Worm (Caenorhabditis elegans): ENCODE data around the gene col-162.

col-162 gene

ce11 chrV:13408440-13408839 lies 33.3 kb upstream of the col-162 start:
- TF ChIP-seq nhr-76 (tag; optimal IDR thresholded peaks at IDR 0.05), result no peak
- TF ChIP-seq M03D4.4 (tag; optimal IDR thresholded peaks at IDR 0.05), result no peak
- TF ChIP-seq drap-1 (GFP tag; optimal IDR thresholded peaks at IDR 0.05), result no peak
- no peak for TF ChIP-seq lin-13 (tag; optimal IDR thresholded peaks at IDR 0.05)
- TF ChIP-seq mep-1 (tag; optimal IDR thresholded peaks at IDR 0.05), result no peak
- no peak for TF ChIP-seq flh-1 (GFP tag; optimal IDR thresholded peaks at IDR 0.05)
- TF ChIP-seq lsy-2 (tag; optimal IDR thresholded peaks at IDR 0.05), result no peak
- TF ChIP-seq elt-1 (tag; optimal IDR thresholded peaks at IDR 0.05; ENCODE audit: borderline replicate concordance, insufficient read depth), result no peak
- TF ChIP-seq elt-3 (tag; optimal IDR thresholded peaks at IDR 0.05), result no peak
- no peak for TF ChIP-seq hlh-1 (tag; optimal IDR thresholded peaks at IDR 0.05)
- TF ChIP-seq ztf-11 (tag; optimal IDR thresholded peaks at IDR 0.05), result no peak
- no peak for TF ChIP-seq sptf-1 (tag; optimal IDR thresholded peaks at IDR 0.05)
- TF ChIP-seq mab-5 (tag; optimal IDR thresholded peaks at IDR 0.05), result no peak
- no peak for TF ChIP-seq mls-2 (tag; optimal IDR thresholded peaks at IDR 0.05)
- no peak for TF ChIP-seq ceh-43 (GFP tag; optimal IDR thresholded peaks at IDR 0.05)
- no peak for TF ChIP-seq ceh-83 (GFP tag; optimal IDR thresholded peaks at IDR 0.05)
- no peak for TF ChIP-seq nhr-12 (tag; optimal IDR thresholded peaks at IDR 0.05)
- no peak for TF ChIP-seq pha-4 (tag; optimal IDR thresholded peaks at IDR 0.05)
- no peak for TF ChIP-seq cnd-1 (tag; optimal IDR thresholded peaks at IDR 0.05)

ce11 chrV:13409089-13409488 lies 32.7 kb upstream of the col-162 start:
- no peak for TF ChIP-seq mls-2 (tag; optimal IDR thresholded peaks at IDR 0.05)
- TF ChIP-seq cnd-1 (tag; optimal IDR thresholded peaks at IDR 0.05), result no peak
- TF ChIP-seq ham-2 (GFP tag; optimal IDR thresholded peaks at IDR 0.05), result no peak
- peak; percentile 68 for TF ChIP-seq ces-1 (GFP tag; optimal IDR thresholded peaks at IDR 0.05)

- no peak for TF ChIP-seq unc-120 (tag; optimal IDR thresholded peaks at IDR 0.05; ENCODE audit: poor library complexity, severe bottlenecking)
- no peak for TF ChIP-seq mab-5 (tag; optimal IDR thresholded peaks at IDR 0.05)
- no peak for TF ChIP-seq sem-2 (GFP tag; optimal IDR thresholded peaks at IDR 0.05)
- no peak for TF ChIP-seq cnd-1 (tag; optimal IDR thresholded peaks at IDR 0.05)
- TF ChIP-seq lin-32 (GFP tag; optimal IDR thresholded peaks at IDR 0.05), result no peak
- TF ChIP-seq drap-1 (GFP tag; optimal IDR thresholded peaks at IDR 0.05), result no peak
- TF ChIP-seq lin-13 (tag; optimal IDR thresholded peaks at IDR 0.05), result no peak
- TF ChIP-seq unc-39 (tag; optimal IDR thresholded peaks at IDR 0.05), result no peak
- TF ChIP-seq lsy-2 (tag; optimal IDR thresholded peaks at IDR 0.05), result no peak
- TF ChIP-seq flh-1 (GFP tag; optimal IDR thresholded peaks at IDR 0.05), result no peak
- no peak for TF ChIP-seq ceh-39 (tag; optimal IDR thresholded peaks at IDR 0.05)
Observed at ce11 chrV:13410688-13411087, 31.1 kb upstream of the col-162 start, which contains the start of gene F53F1.4. TSS of gene F53F1.4 (plus strand) at chrV:13411077.

ce11 chrV:13411225-13411991 lies 30.4 kb upstream of the col-162 start:
- no peak for TF ChIP-seq ceh-39 (tag; optimal IDR thresholded peaks at IDR 0.05)
- no peak for TF ChIP-seq mls-2 (tag; optimal IDR thresholded peaks at IDR 0.05)
- no peak for TF ChIP-seq bed-3 (GFP tag; optimal IDR thresholded peaks at IDR 0.05)
- no peak for TF ChIP-seq elt-1 (tag; optimal IDR thresholded peaks at IDR 0.05; ENCODE audit: borderline replicate concordance, insufficient read depth)
- no peak for TF ChIP-seq lsy-2 (tag; optimal IDR thresholded peaks at IDR 0.05)
- TF ChIP-seq unc-39 (tag; optimal IDR thresholded peaks at IDR 0.05), result no peak
- no peak for TF ChIP-seq ceh-43 (GFP tag; optimal IDR thresholded peaks at IDR 0.05)
- no peak for TF ChIP-seq M03D4.4 (tag; optimal IDR thresholded peaks at IDR 0.05)
- no peak for TF ChIP-seq elt-3 (tag; optimal IDR thresholded peaks at IDR 0.05)
- no peak for TF ChIP-seq nhr-12 (tag; optimal IDR thresholded peaks at IDR 0.05)

ce11 chrV:13411992-13412298 lies 29.8 kb upstream of the col-162 start:
- TF ChIP-seq unc-39 (tag; optimal IDR thresholded peaks at IDR 0.05) (no peak), ztf-11 (tag; optimal IDR thresholded peaks at IDR 0.05) (no peak)

- peak; percentile 46 for TF ChIP-seq elt-3 (tag; optimal IDR thresholded peaks at IDR 0.05)
- TF ChIP-seq elt-1 (tag; optimal IDR thresholded peaks at IDR 0.05; ENCODE audit: borderline replicate concordance, insufficient read depth), result peak; percentile 82
- TF ChIP-seq blmp-1 (tag; optimal IDR thresholded peaks at IDR 0.05), result peak; percentile 57
- no peak for TF ChIP-seq unc-62 (GFP tag; optimal IDR thresholded peaks at IDR 0.05)
- no peak for TF ChIP-seq cnd-1 (tag; optimal IDR thresholded peaks at IDR 0.05)
Observed at ce11 chrV:13413301-13413700, 28.5 kb upstream of the col-162 start.

Data from whole organism, mixed stage, embryonic.